Worm (Caenorhabditis elegans): ENCODE results near the gene gei-3.

DNA sequence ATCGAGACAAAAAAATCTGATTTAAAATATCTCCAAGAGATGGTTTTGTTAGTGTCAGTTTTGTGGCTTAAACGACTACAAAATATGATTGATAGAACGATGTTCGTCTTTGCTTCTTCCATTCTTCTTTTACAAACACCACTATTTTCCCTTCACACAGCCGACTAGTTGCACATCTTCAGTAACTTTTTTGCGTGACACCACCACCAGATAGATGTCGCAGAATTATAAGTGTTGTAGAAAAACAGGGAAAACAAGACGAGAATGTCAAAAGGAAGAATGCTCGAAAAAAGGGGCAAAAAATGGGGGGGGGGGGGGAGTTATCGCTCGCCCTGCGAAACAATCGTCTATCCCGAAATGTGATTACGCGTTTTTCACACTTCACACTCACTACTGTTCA lies 13.3 kb upstream of the gei-3 start:
- TF ChIP-seq flt-1 (GFP tag; IDR thresholded peaks at IDR 0.05) (no peak), T22C8.4 (GFP tag; IDR thresholded peaks at IDR 0.05) (no peak)
